Worm (Caenorhabditis elegans) whole organism, L4 larva: Measurements from ENCODE around the gene F26A1.4.
A peak's percentile ranks its signal among the peaks of the same experiment; 100 is the strongest.

Experiments used
- R02D3.7 ChIP-seq: fragments of 150-350 bp; sonication (generic microtip); optimal IDR thresholded peaks from 3 replicates; lab custom pipeline; 2014; ENCODE audit warnings: missing biosample characterization, missing genetic modification characterization
- aha-1 ChIP-seq: fragments of 150-350 bp; peaks from one replicate; lab custom pipeline; 2014; ENCODE audit warnings: missing biosample characterization, missing genetic modification characterization
- ceh-32 ChIP-seq: sonication (generic microtip); optimal IDR thresholded peaks from 2 replicates; lab custom pipeline; 2016; ENCODE audit warnings: mild to moderate bottlenecking, missing genetic modification characterization, missing compliant biosample characterization; ENCODE audit not compliant: poor library complexity
- ceh-44 ChIP-seq: fragments of 200-800 bp; sonication (Bioruptor generic); IDR thresholded peaks from 2 replicates; pipeline ENCODE4 v1.3.6; 2022; ENCODE audit warnings: missing genetic modification reagents, missing genetic modification characterization, missing compliant biosample characterization
- ceh-82 ChIP-seq: sonication (generic microtip); optimal IDR thresholded peaks from 2 replicates; lab custom pipeline; 2017; ENCODE audit warnings: missing biosample characterization, missing genetic modification characterization
- daf-12 ChIP-seq: fragments of 150-350 bp; optimal IDR thresholded peaks from 2 replicates; lab custom pipeline; 2014; ENCODE audit warnings: missing biosample characterization, missing genetic modification reagents, missing genetic modification characterization
- dmd-6 ChIP-seq: fragments of 200-800 bp; sonication (Bioruptor generic); IDR thresholded peaks from 2 replicates; pipeline ENCODE4 v1.3.6; 2022; ENCODE audit warnings: missing genetic modification reagents, missing genetic modification characterization, missing compliant biosample characterization
- dmd-8 ChIP-seq: fragments of 200-800 bp; sonication (Bioruptor generic); IDR thresholded peaks from 2 replicates; pipeline ENCODE4 v1.3.6; 2022; ENCODE audit warnings: missing genetic modification characterization, missing compliant biosample characterization
- dpl-1 ChIP-seq: fragments of 150-350 bp; optimal IDR thresholded peaks from 2 replicates; lab custom pipeline; 2014; ENCODE audit warnings: missing biosample characterization, missing genetic modification reagents, missing genetic modification characterization
- fkh-10 ChIP-seq: fragments of 150-350 bp; optimal IDR thresholded peaks from 2 replicates; lab custom pipeline; 2014; ENCODE audit warnings: missing biosample characterization, missing genetic modification reagents, missing genetic modification characterization
- hif-1 ChIP-seq, 2 experiments: sonication (generic microtip); optimal IDR thresholded peaks; 2 replicates each; lab custom pipeline; 2016 to 2017; ENCODE audit warnings: missing compliant biosample characterization in 2 of 2, missing genetic modification characterization in 2 of 2, missing genetic modification reagents in 2 of 2, missing genotype in 2 of 2, mild to moderate bottlenecking in 1 of 2
- hlh-30 ChIP-seq: sonication (generic microtip); optimal IDR thresholded peaks from 2 replicates; lab custom pipeline; 2017; ENCODE audit warnings: antibody characterized with exemption, mild to moderate bottlenecking, missing genetic modification characterization, missing compliant biosample characterization; ENCODE audit not compliant: insufficient read depth
- lin-13 ChIP-seq: fragments of 150-350 bp; optimal IDR thresholded peaks from 2 replicates; lab custom pipeline; 2014; ENCODE audit warnings: missing biosample characterization, missing genetic modification reagents, missing genetic modification characterization
- lin-15B ChIP-seq: fragments of 150-350 bp; sonication (generic microtip); optimal IDR thresholded peaks from 3 replicates; lab custom pipeline; 2014; ENCODE audit warnings: missing biosample characterization, missing genetic modification characterization
- lin-38 ChIP-seq: fragments of 200-800 bp; sonication (Bioruptor generic); IDR thresholded peaks from 2 replicates; pipeline ENCODE4 v1.3.6; 2022; ENCODE audit warnings: missing genetic modification reagents, missing genetic modification characterization, missing compliant biosample characterization
- lsy-2 ChIP-seq, 2 experiments: fragments of 150-350 bp in 1 of 2; sonication (generic microtip) in 1 of 2; optimal IDR thresholded peaks; 2 replicates each; lab custom pipeline; 2014 to 2017; ENCODE audit warnings: missing biosample characterization in 2 of 2, missing genetic modification characterization in 2 of 2
- madf-5 ChIP-seq, 2 experiments: fragments of 200-800 bp; sonication (Bioruptor generic); IDR thresholded peaks; 2 replicates each; pipeline ENCODE4 v1.3.6; 2022; ENCODE audit warnings: missing compliant biosample characterization in 2 of 2, missing genetic modification characterization in 2 of 2
- mdl-1 ChIP-seq, 2 experiments: fragments of 150-350 bp in 1 of 2; sonication (generic microtip) in 1 of 2; optimal IDR thresholded peaks; 2 replicates each; lab custom pipeline; 2014 to 2017; ENCODE audit warnings: missing biosample characterization in 2 of 2, missing genetic modification characterization in 2 of 2
- mep-1 ChIP-seq: fragments of 150-350 bp; sonication (generic microtip); optimal IDR thresholded peaks from 3 replicates; lab custom pipeline; 2014; ENCODE audit warnings: missing biosample characterization, missing genetic modification characterization
- mes-2 ChIP-seq: sonication (generic microtip); optimal IDR thresholded peaks from 2 replicates; lab custom pipeline; 2016; ENCODE audit warnings: missing genotype, mild to moderate bottlenecking, missing genetic modification characterization, missing compliant biosample characterization; ENCODE audit not compliant: poor library complexity, severe bottlenecking
- nhr-11 ChIP-seq: fragments of 150-350 bp; optimal IDR thresholded peaks from 2 replicates; lab custom pipeline; 2014; ENCODE audit warnings: missing biosample characterization, missing genetic modification characterization
- nhr-48 ChIP-seq: sonication (generic microtip); optimal IDR thresholded peaks from 2 replicates; lab custom pipeline; 2016; ENCODE audit warnings: mild to moderate bottlenecking, missing genetic modification characterization, missing compliant biosample characterization
- php-3 ChIP-seq: fragments of 200-800 bp; sonication (Bioruptor generic); IDR thresholded peaks from 2 replicates; pipeline ENCODE4 v1.3.6; 2022; ENCODE audit warnings: missing genetic modification reagents, missing genetic modification characterization, missing compliant biosample characterization
- set-16 ChIP-seq: fragments of 200-800 bp; sonication (Bioruptor generic); IDR thresholded peaks from 2 replicates; pipeline ENCODE4 v1.3.6; 2022; ENCODE audit warnings: missing genetic modification reagents, missing genetic modification characterization, missing compliant biosample characterization
- skn-1 ChIP-seq: fragments of 150-350 bp; optimal IDR thresholded peaks from 2 replicates; lab custom pipeline; 2014; ENCODE audit warnings: missing biosample characterization, missing genetic modification characterization
- snpc-1.2 ChIP-seq: fragments of 200-800 bp; sonication (Bioruptor generic); IDR thresholded peaks from 2 replicates; pipeline ENCODE4 v1.3.6; 2022; ENCODE audit warnings: missing genetic modification reagents, missing genetic modification characterization, missing compliant biosample characterization
- unc-130 ChIP-seq: sonication (generic microtip); optimal IDR thresholded peaks from 2 replicates; lab custom pipeline; 2016; ENCODE audit warnings: missing genetic modification reagents, missing genetic modification characterization, missing compliant biosample characterization
- unc-62 ChIP-seq, 3 experiments: fragments of 150-350 bp in 1 of 3; sonication (generic microtip); optimal IDR thresholded peaks in 2 of 3; peaks in 1 of 3; 1 replicate in 1 of 3; 2 replicates in 2 of 3; lab custom pipeline; 2014 to 2017; ENCODE audit warnings: missing biosample characterization in 3 of 3, missing genetic modification characterization in 3 of 3, missing genetic modification reagents in 3 of 3, missing genotype in 1 of 3
- vab-7 ChIP-seq: fragments of 200-800 bp; sonication (Bioruptor generic); IDR thresholded peaks from 2 replicates; pipeline ENCODE4 v1.3.6; 2022; ENCODE audit warnings: missing genetic modification reagents, missing genetic modification characterization, missing compliant biosample characterization
- zip-2 ChIP-seq: fragments of 150-350 bp; optimal IDR thresholded peaks from 2 replicates; lab custom pipeline; 2014; ENCODE audit warnings: missing biosample characterization, missing genetic modification characterization

F26A1.4 gene

ce11 chrIII:4852025-4852424, 34.7 kb downstream of the F26A1.4 start, which contains the start of gene ced-4:
Gene ced-4, plus strand, starts transcription at chrIII:4852325.
- TF ChIP-seq aha-1 (tag; lab: Kevin White, UChicago) (peak; percentile 75), vab-7 (GFP tag; lab: Robert Waterston, UW) (no peak)

ce11 chrIII:4854918-4855317, 37.6 kb downstream of the F26A1.4 start, which contains the start of gene C35D10.8:
Gene C35D10.8, plus strand, starts transcription at chrIII:4855218.
- TF ChIP-seq lin-15B (no peak), mdl-1 (tag; optimal IDR thresholded peaks at IDR 0.05; lab: Kevin White, UChicago) (no peak), snpc-1.2 (GFP tag; lab: Robert Waterston, UW) (no peak), ceh-32 (tag; lab: Kevin White, UChicago) (no peak), mep-1 (tag; lab: Kevin White, UChicago) (no peak), dmd-6 (GFP tag; lab: Robert Waterston, UW) (no peak), vab-7 (GFP tag; lab: Robert Waterston, UW) (no peak), daf-12 (tag; lab: Kevin White, UChicago) (no peak), lin-13 (GFP tag; lab: Kevin White, UChicago) (no peak), ceh-82 (tag; lab: Kevin White, UChicago) (no peak), hif-1 (tag; optimal IDR thresholded peaks at IDR 0.05; lab: Kevin White, UChicago) (no peak), nhr-11 (tag; lab: Kevin White, UChicago) (no peak), hlh-30 (tag; lab: Kevin White, UChicago) (no peak), nhr-48 (tag; lab: Kevin White, UChicago) (no peak), fkh-10 (GFP tag; lab: Kevin White, UChicago) (no peak)

DNA sequence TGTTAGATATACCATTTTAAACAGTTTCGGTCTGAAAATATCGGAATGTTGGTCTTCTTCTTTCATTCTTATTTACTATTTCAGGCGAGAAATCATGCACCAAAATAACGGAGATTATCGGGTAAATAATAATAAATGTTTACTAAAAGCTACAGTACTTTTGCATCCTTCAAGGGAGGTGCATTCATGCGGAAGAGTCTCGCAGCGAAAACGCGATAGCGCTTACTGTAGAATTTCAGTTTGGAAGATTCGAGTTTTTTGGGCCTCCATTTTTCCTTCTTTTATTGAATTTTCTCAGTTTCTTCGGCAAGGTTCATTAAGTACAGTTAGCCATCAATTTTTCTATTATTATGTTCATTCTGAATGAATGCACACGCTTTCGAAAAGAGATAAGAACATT, 38.8 kb downstream of the F26A1.4 start, which contains the start of gene C35D10.7:
C35D10.7 (plus strand) TSS at position 85 of the 400 bp plus-strand sequence.
- TF ChIP-seq lin-38 (peak; percentile 35; the same call in 1 of the 2 replicates), R02D3.7 (tag; lab: Kevin White, UChicago) (no peak), dmd-8 (GFP tag; lab: Robert Waterston, UW) (no peak), madf-5 (GFP tag; IDR thresholded peaks at IDR 0.05; lab: Robert Waterston, UW) (no peak), dpl-1 (GFP tag; lab: Kevin White, UChicago) (no peak)

- TF ChIP-seq unc-62 (GFP tag; optimal IDR thresholded peaks at IDR 0.05 in 1 of 2; lab: Kevin White, UChicago) (peak in 1 of 2 experiments; percentile 98), unc-62 (tag; optimal IDR thresholded peaks at IDR 0.05; lab: Kevin White, UChicago) (no peak), set-16 (no peak)
These were observed 39.7 kb downstream of the F26A1.4 start for ce11 chrIII:4856992-4857391.

DNA sequence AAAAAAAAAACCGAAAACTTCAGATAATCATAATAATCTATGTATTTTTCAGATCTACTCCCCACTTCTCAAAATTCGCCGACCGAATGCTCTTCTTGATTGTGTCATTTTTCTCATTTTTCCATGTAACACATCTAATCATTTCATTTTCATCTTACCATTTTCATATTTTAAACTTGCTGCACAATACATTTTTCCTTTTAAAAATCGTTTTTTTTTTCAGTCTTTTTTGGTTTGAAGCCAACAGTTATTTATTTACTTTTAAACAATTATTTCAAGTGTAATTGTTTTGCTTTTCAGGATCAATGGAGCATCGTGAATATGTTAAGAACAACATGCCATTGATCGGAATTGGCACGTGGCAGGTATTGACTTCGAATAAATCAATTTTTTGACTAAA, 41.7 kb downstream of the F26A1.4 start, which contains the start of gene C35D10.6:
C35D10.6 (plus strand) TSS at position 301 of the 400 bp plus-strand sequence.
- TF ChIP-seq lin-38 (no peak), ceh-44 (GFP tag; lab: Robert Waterston, UW) (no peak), lsy-2 (tag; optimal IDR thresholded peaks at IDR 0.05; lab: Kevin White, UChicago) (no peak), lin-13 (GFP tag; lab: Kevin White, UChicago) (no peak)

DNA sequence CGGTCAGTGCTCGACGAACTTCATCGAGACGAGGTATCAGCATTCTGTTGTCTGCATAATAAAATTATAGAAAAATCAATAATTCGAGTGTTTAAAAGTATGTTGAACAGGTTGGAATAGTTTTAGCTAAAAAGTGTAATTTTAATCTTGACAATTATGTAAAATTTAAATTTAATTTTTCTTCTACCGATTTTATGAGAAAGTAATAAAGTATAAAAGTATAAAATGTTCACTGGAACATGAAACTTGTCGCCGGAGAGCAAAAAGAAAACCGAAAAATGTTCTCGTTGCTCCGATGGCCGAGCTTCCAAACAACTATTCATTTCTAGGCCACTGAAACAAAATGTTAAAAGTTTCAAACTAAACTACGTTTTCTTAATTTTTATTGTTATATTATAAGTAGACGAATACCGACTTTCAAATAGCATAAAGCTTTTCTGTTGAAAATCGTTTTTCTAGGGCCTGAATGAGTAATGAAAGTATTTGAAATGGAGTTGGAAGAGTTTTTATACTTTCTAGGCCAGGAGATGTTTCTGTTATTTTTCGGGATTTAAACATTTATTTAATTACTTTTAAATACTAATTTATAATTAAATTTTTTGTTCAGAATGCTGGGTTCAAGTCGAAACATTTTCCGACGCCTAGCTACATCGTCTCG, 44.5 kb downstream of the F26A1.4 start, which contains the start of the genes C35D10.10 and C35D10.5:
C35D10.10 (minus strand) TSS at position 51 of the 658 bp plus-strand sequence.
C35D10.5 (plus strand) TSS at position 608 of the 658 bp plus-strand sequence.
- TF ChIP-seq hif-1 (tag; optimal IDR thresholded peaks at IDR 0.05; lab: Kevin White, UChicago) (peak in 1 of 2 experiments; percentile 50), mes-2 (peak; percentile 55), skn-1 (tag; lab: Kevin White, UChicago) (no peak), php-3 (no peak), zip-2 (tag; lab: Kevin White, UChicago) (no peak), unc-130 (GFP tag; lab: Kevin White, UChicago) (peak; percentile 50), hlh-30 (tag; lab: Kevin White, UChicago) (no peak)
